Worm (Caenorhabditis elegans) whole organism, young adult: ENCODE measurements around the gene F13A7.7.

ENCODE experiments used
- ZK185.1 ChIP-seq: sonication (generic microtip); optimal IDR thresholded peaks from 2 replicates; lab custom pipeline; 2016; ENCODE audit warnings: mild to moderate bottlenecking, missing genetic modification characterization, missing compliant biosample characterization; ENCODE audit not compliant: poor library complexity, severe bottlenecking
- ama-1 ChIP-seq, 3 experiments: fragments of 150-350 bp in 1 of 3; sonication (generic microtip) in 2 of 3; optimal IDR thresholded peaks; 2 replicates each; lab custom pipeline; 2014 to 2018; ENCODE audit warnings: missing biosample characterization in 2 of 3, missing genetic modification characterization in 2 of 3, missing genetic modification reagents in 2 of 3
- dpl-1 ChIP-seq: fragments of 150-350 bp; optimal IDR thresholded peaks from 2 replicates; lab custom pipeline; 2014; ENCODE audit warnings: missing biosample characterization, missing genetic modification reagents, missing genetic modification characterization
- efl-1 ChIP-seq: fragments of 150-350 bp; optimal IDR thresholded peaks from 2 replicates; lab custom pipeline; 2014; ENCODE audit warnings: missing biosample characterization, missing genetic modification reagents, missing genetic modification characterization
- ekl-4 ChIP-seq: fragments of 200-800 bp; sonication (Bioruptor generic); IDR thresholded peaks from 2 replicates; pipeline ENCODE4 v1.3.6; 2022; ENCODE audit warnings: missing genetic modification reagents, missing genetic modification characterization, missing compliant biosample characterization
- ets-4 ChIP-seq: fragments of 200-800 bp; sonication (Bioruptor generic); optimal IDR thresholded peaks from 2 replicates; lab custom pipeline; 2018; ENCODE audit warnings: mild to moderate bottlenecking, missing genetic modification characterization, missing compliant biosample characterization
- lin-35 ChIP-seq, 3 experiments: fragments of 150-350 bp in 2 of 3; sonication (generic microtip) in 1 of 3; optimal IDR thresholded peaks; 2 replicates each; lab custom pipeline; 2014 to 2018; ENCODE audit warnings: missing biosample characterization in 3 of 3, missing genetic modification characterization in 3 of 3, missing genetic modification reagents in 3 of 3
- lin-40 ChIP-seq: sonication (generic microtip); optimal IDR thresholded peaks from 2 replicates; lab custom pipeline; 2016; ENCODE audit warnings: missing genetic modification characterization, mild to moderate bottlenecking, missing compliant biosample characterization, missing genotype, missing genetic modification reagents
- snpc-4 ChIP-seq, 5 experiments: fragments of 150-350 bp in 1 of 5; sonication (generic microtip) in 4 of 5; optimal IDR thresholded peaks; 2 replicates each; lab custom pipeline; 2014 to 2018; ENCODE audit warnings: missing genetic modification characterization in 5 of 5, missing biosample characterization in 3 of 5, antibody characterized with exemption in 2 of 5, mild to moderate bottlenecking in 2 of 5, missing compliant biosample characterization in 2 of 5, missing genotype in 2 of 5, moderate library complexity in 2 of 5, missing genetic modification reagents in 1 of 5
- unc-62 ChIP-seq: fragments of 150-350 bp; optimal IDR thresholded peaks from 2 replicates; lab custom pipeline; 2014; ENCODE audit warnings: missing biosample characterization, missing genetic modification reagents, missing genetic modification characterization

- TF ChIP-seq ZK185.1 (no peak), lin-40 (no peak), snpc-4 (GFP tag; optimal IDR thresholded peaks at IDR 0.05; lab: Kevin White, UChicago) (no peak), snpc-4 (tag; optimal IDR thresholded peaks at IDR 0.05; lab: Kevin White, UChicago) (no peak), efl-1 (GFP tag; lab: Kevin White, UChicago) (no peak), unc-62 (GFP tag; lab: Kevin White, UChicago) (no peak), dpl-1 (no peak), ama-1 (optimal IDR thresholded peaks at IDR 0.05; lab: Kevin White, UChicago) (no peak), ama-1 (GFP tag; optimal IDR thresholded peaks at IDR 0.05; lab: Kevin White, UChicago) (no peak), ets-4 (GFP tag; lab: Kevin White, UChicago) (no peak), ekl-4 (GFP tag; lab: Robert Waterston, UW) (no peak), lin-35 (GFP tag; optimal IDR thresholded peaks at IDR 0.05; lab: Kevin White, UChicago) (no peak)
Measured at ce11 chrV:16429940-16430339, 46.3 kb upstream of the F13A7.7 start, which contains the start of gene str-73.
